Worm (Caenorhabditis elegans) whole organism, L3 larva: ENCODE measurements around the gene cnc-9.

Experiments
- ama-1 ChIP-seq: fragments of 150-350 bp; optimal IDR thresholded peaks from 2 replicates; lab custom pipeline; 2018
- ceh-28 ChIP-seq: fragments of 150-350 bp; optimal IDR thresholded peaks from 2 replicates; lab custom pipeline; 2014; ENCODE audit warnings: missing biosample characterization, missing genetic modification reagents, missing genetic modification characterization
- ceh-82 ChIP-seq: fragments of 150-350 bp; optimal IDR thresholded peaks from 2 replicates; lab custom pipeline; 2014; ENCODE audit warnings: missing biosample characterization, missing genetic modification characterization
- egl-27 ChIP-seq: sonication (generic microtip); optimal IDR thresholded peaks from 4 replicates; lab custom pipeline; 2017; ENCODE audit warnings: missing biosample characterization, missing genetic modification reagents, missing genetic modification characterization
- elt-3 ChIP-seq, 3 experiments: fragments of 150-350 bp in 1 of 3; sonication (generic microtip) in 2 of 3; optimal IDR thresholded peaks; 2 replicates in 2 of 3; 4 replicates in 1 of 3; lab custom pipeline; 2014 to 2017; ENCODE audit warnings: missing biosample characterization in 3 of 3, missing genetic modification characterization in 3 of 3
- nhr-43 ChIP-seq: sonication (generic microtip); optimal IDR thresholded peaks from 2 replicates; lab custom pipeline; 2016; ENCODE audit warnings: mild to moderate bottlenecking, missing genetic modification characterization, missing compliant biosample characterization; ENCODE audit not compliant: poor library complexity, severe bottlenecking
- nhr-76 ChIP-seq: fragments of 150-350 bp; sonication (generic microtip); optimal IDR thresholded peaks from 5 replicates; lab custom pipeline; 2014; ENCODE audit warnings: missing biosample characterization, missing genetic modification characterization
- pha-4 ChIP-seq: fragments of 150-350 bp; optimal IDR thresholded peaks from 2 replicates; lab custom pipeline; 2014; ENCODE audit warnings: missing biosample characterization, missing genetic modification reagents, missing genetic modification characterization
- unc-39 ChIP-seq: sonication (generic microtip); optimal IDR thresholded peaks from 4 replicates; lab custom pipeline; 2017; ENCODE audit warnings: missing biosample characterization, missing genetic modification characterization

- TF ChIP-seq nhr-43 (tag; lab: Kevin White, UChicago) (no peak), ama-1 (lab: Kevin White, UChicago) (no peak), ceh-82 (tag; lab: Kevin White, UChicago) (no peak), elt-3 (tag; optimal IDR thresholded peaks at IDR 0.05; lab: Kevin White, UChicago) (no peak), unc-39 (no peak), nhr-76 (tag; lab: Kevin White, UChicago) (no peak), ceh-28 (no peak), pha-4 (tag; lab: Kevin White, UChicago) (no peak), egl-27 (tag; lab: Kevin White, UChicago) (no peak)
Observed at ce11 chrV:7395359-7395758, 4.6 kb downstream of the cnc-9 start, which contains the start of gene srx-9.
